Fruit fly (Drosophila melanogaster): ENCODE measurements around the gene CG15169.

CG15169 gene

dm6 chr2L:19011895-19012645 lies 21.2 kb downstream of the CG15169 start (continued):
- TF ChIP-seq CG4404 (GFP tag; IDR thresholded peaks at IDR 0.05): peak; percentile 76
- peak; percentile 84 for TF ChIP-seq zfh1 (GFP tag; IDR thresholded peaks at IDR 0.05)
- TF ChIP-seq CG16815 (GFP tag; optimal IDR thresholded peaks at IDR 0.05): peak; percentile 66
- peak; percentile 50; the same call in 1 of the 2 replicates for TF ChIP-seq sens-2 (GFP tag; IDR thresholded peaks at IDR 0.05)
- TF ChIP-seq fd3F (GFP tag; optimal IDR thresholded peaks at IDR 0.05): peak; percentile 79
- TF ChIP-seq knrl (GFP tag; IDR thresholded peaks at IDR 0.05; ENCODE audit: partially characterized antibody): no peak
- peak; percentile 94 for TF ChIP-seq Ets65A (GFP tag)
- peak; percentile 87 for TF ChIP-seq cwo (GFP tag; optimal IDR thresholded peaks at IDR 0.05)
- no peak for TF ChIP-seq Sin3A (optimal IDR thresholded peaks at IDR 0.05)
- peak; percentile 47 for TF ChIP-seq Ravus (GFP tag; IDR thresholded peaks at IDR 0.05)
- peak; percentile 82 for TF ChIP-seq CG5953 (GFP tag; IDR thresholded peaks at IDR 0.05)
- TF ChIP-seq Meics (GFP tag; optimal IDR thresholded peaks at IDR 0.05): peak; percentile 86
- peak; percentile 70 for TF ChIP-seq CG6813 (GFP tag; optimal IDR thresholded peaks at IDR 0.05)
- no peak for TF ChIP-seq CG3065 (GFP tag; optimal IDR thresholded peaks at IDR 0.05)
- TF ChIP-seq gcm2 (GFP tag; optimal IDR thresholded peaks at IDR 0.05): peak; percentile 8
- TF ChIP-seq Chrac-16 (GFP tag; optimal IDR thresholded peaks at IDR 0.05): peak; percentile 63
- peak; percentile 74 for TF ChIP-seq slou (GFP tag; optimal IDR thresholded peaks at IDR 0.05)
- TF ChIP-seq gfzf (GFP tag; optimal IDR thresholded peaks at IDR 0.05): no peak
- TF ChIP-seq CG2199 (GFP tag; IDR thresholded peaks at IDR 0.05): 0 out of 3 replicates have a peak, but pooled peaks have one; percentile 52
- peak; percentile 76 for TF ChIP-seq Awh (GFP tag; IDR thresholded peaks at IDR 0.05)
- no peak for TF ChIP-seq tna (GFP tag; IDR thresholded peaks at IDR 0.05; ENCODE audit: partially characterized antibody)
- peak; percentile 81 for TF ChIP-seq Deaf1 (tag; optimal IDR thresholded peaks at IDR 0.05)
- peak; percentile 85 for TF ChIP-seq Aef1 (GFP tag; IDR thresholded peaks at IDR 0.05)
- no peak for TF ChIP-seq unc-4 (GFP tag; IDR thresholded peaks at IDR 0.05; ENCODE audit: partially characterized antibody)
- TF ChIP-seq maf-S (GFP tag; optimal IDR thresholded peaks at IDR 0.05): peak; percentile 83
- peak; percentile 41 for TF ChIP-seq sug (tag; optimal IDR thresholded peaks at IDR 0.05)
- TF ChIP-seq Mad (GFP tag; optimal IDR thresholded peaks at IDR 0.05): peak; percentile 56
- TF ChIP-seq ind (GFP tag; optimal IDR thresholded peaks at IDR 0.05): peak; percentile 82
- TF ChIP-seq Drgx (GFP tag; IDR thresholded peaks at IDR 0.05): peak; percentile 68
- TF ChIP-seq CG4328 (GFP tag; optimal IDR thresholded peaks at IDR 0.05): no peak
- TF ChIP-seq CG6683 (GFP tag; optimal IDR thresholded peaks at IDR 0.05): peak; percentile 60
- TF ChIP-seq CG11695 (GFP tag; IDR thresholded peaks at IDR 0.05): peak; percentile 75
- TF ChIP-seq CG13123 (GFP tag; optimal IDR thresholded peaks at IDR 0.05): peak; percentile 29
- TF ChIP-seq Usf (GFP tag; optimal IDR thresholded peaks at IDR 0.05): peak; percentile 10
- peak; percentile 84 for TF ChIP-seq bcd (GFP tag; optimal IDR thresholded peaks at IDR 0.05)
- TF ChIP-seq CG43689 (GFP tag; IDR thresholded peaks at IDR 0.05): peak; percentile 67
- peak; percentile 68 for TF ChIP-seq HmgZ (tag; optimal IDR thresholded peaks at IDR 0.05)
- peak; percentile 69 for TF ChIP-seq CG17568 (GFP tag; optimal IDR thresholded peaks at IDR 0.05)
- TF ChIP-seq onecut (GFP tag; IDR thresholded peaks at IDR 0.05): peak; percentile 59
- no peak for TF ChIP-seq nerfin-2 (GFP tag; IDR thresholded peaks at IDR 0.05; ENCODE audit: partially characterized antibody)
- TF ChIP-seq ab (GFP tag; optimal IDR thresholded peaks at IDR 0.05): no peak
- peak; percentile 70 for TF ChIP-seq al (GFP tag; IDR thresholded peaks at IDR 0.05)
- TF ChIP-seq CG32532 (GFP tag; IDR thresholded peaks at IDR 0.05): peak; percentile 85
- TF ChIP-seq Sox102F (GFP tag; optimal IDR thresholded peaks at IDR 0.05): peak; percentile 81
- TF ChIP-seq CG10366 (GFP tag; IDR thresholded peaks at IDR 0.05): peak; percentile 88
- TF ChIP-seq btn (GFP tag; optimal IDR thresholded peaks at IDR 0.05): peak; percentile 15
- peak; percentile 3 for TF ChIP-seq disco-r (GFP tag; optimal IDR thresholded peaks at IDR 0.05)
- peak; percentile 81 for TF ChIP-seq HHEX (GFP tag; optimal IDR thresholded peaks at IDR 0.05)
- TF ChIP-seq Bgb (GFP tag; IDR thresholded peaks at IDR 0.05; ENCODE audit: partially characterized antibody): peak; percentile 21; the same call in 1 of the 2 replicates
- peak; percentile 82 for TF ChIP-seq CG10209 (GFP tag; optimal IDR thresholded peaks at IDR 0.05)

Measured in whole organism, embryonic.